Fruit fly (Drosophila melanogaster) whole organism, prepupa: ENCODE results near the gene CG6937.

Experiments
- Blimp-1 ChIP-seq: fragments of 200-800 bp; sonication (Bioruptor generic); optimal IDR thresholded peaks from 3 replicates; lab custom pipeline; 2017; ENCODE audit warnings: missing biosample characterization, missing genetic modification characterization, mild to moderate bottlenecking, moderate library complexity, missing genetic modification reagents
- CG10631 ChIP-seq: fragments of 200-800 bp; sonication (Bioruptor generic); optimal IDR thresholded peaks from 2 replicates; lab custom pipeline; 2016; ENCODE audit warnings: missing biosample characterization, missing genetic modification characterization
- CG10669 ChIP-seq: fragments of 200-800 bp; sonication (Bioruptor generic); optimal IDR thresholded peaks from 3 replicates; lab custom pipeline; 2018; ENCODE audit warnings: missing biosample characterization, mild to moderate bottlenecking, missing genetic modification characterization, moderate library complexity
- CG11902 ChIP-seq: fragments of 200-800 bp; sonication (Bioruptor generic); optimal IDR thresholded peaks from 3 replicates; lab custom pipeline; 2016; ENCODE audit warnings: missing biosample characterization, missing genetic modification characterization
- CG15336 ChIP-seq: fragments of 200-800 bp; sonication (Bioruptor generic); IDR thresholded peaks from 2 replicates; pipeline ENCODE4 v1.3.6; 2022; ENCODE audit warnings: missing biosample characterization, missing genetic modification characterization
- CG16779 ChIP-seq: fragments of 200-800 bp; sonication (Bioruptor generic); optimal IDR thresholded peaks from 3 replicates; lab custom pipeline; 2017; ENCODE audit warnings: missing biosample characterization, mild to moderate bottlenecking, missing genetic modification characterization
- CG3032 ChIP-seq: fragments of 200-800 bp; optimal IDR thresholded peaks from 2 replicates; lab custom pipeline; 2019; ENCODE audit warnings: missing biosample characterization, mild to moderate bottlenecking, missing genetic modification characterization, moderate library complexity
- CG31627 ChIP-seq: fragments of 200-800 bp; sonication (Bioruptor generic); optimal IDR thresholded peaks from 3 replicates; lab custom pipeline; 2016; ENCODE audit warnings: missing biosample characterization, missing genetic modification characterization
- CG32006 ChIP-seq: fragments of 200-800 bp; sonication (Bioruptor generic); optimal IDR thresholded peaks from 3 replicates; lab custom pipeline; 2017; ENCODE audit warnings: missing biosample characterization, mild to moderate bottlenecking, missing genetic modification characterization
- CG34406 ChIP-seq: fragments of 200-800 bp; sonication (Bioruptor generic); optimal IDR thresholded peaks from 3 replicates; lab custom pipeline; 2016; ENCODE audit warnings: missing biosample characterization, missing genetic modification characterization
- CG3919 ChIP-seq: fragments of 200-800 bp; sonication (Bioruptor generic); optimal IDR thresholded peaks from 3 replicates; lab custom pipeline; 2016; ENCODE audit warnings: missing biosample characterization, missing genetic modification characterization
- CG4318 ChIP-seq: fragments of 200-800 bp; sonication (Bioruptor generic); optimal IDR thresholded peaks from 3 replicates; lab custom pipeline; 2017; ENCODE audit warnings: missing biosample characterization, mild to moderate bottlenecking, missing genetic modification characterization
- CG6163 ChIP-seq: fragments of 200-800 bp; sonication (Bioruptor generic); IDR thresholded peaks from 3 replicates; pipeline ENCODE4 v1.3.6; 2022; ENCODE audit warnings: missing biosample characterization, missing genetic modification characterization
- CG6792 ChIP-seq: fragments of 200-800 bp; sonication (Bioruptor generic); optimal IDR thresholded peaks from 3 replicates; lab custom pipeline; 2016; ENCODE audit warnings: missing biosample characterization, missing genetic modification characterization
- CG6854 ChIP-seq: fragments of 200-800 bp; sonication (Bioruptor generic); optimal IDR thresholded peaks from 2 replicates; lab custom pipeline; 2017; ENCODE audit warnings: missing biosample characterization, mild to moderate bottlenecking, missing genetic modification characterization
- CG7368 ChIP-seq: fragments of 200-800 bp; sonication (Bioruptor generic); optimal IDR thresholded peaks from 3 replicates; lab custom pipeline; 2016; ENCODE audit warnings: missing biosample characterization, missing genetic modification characterization
- CG8319 ChIP-seq: fragments of 200-800 bp; sonication (Bioruptor generic); optimal IDR thresholded peaks from 3 replicates; lab custom pipeline; 2016; ENCODE audit warnings: missing biosample characterization, missing genetic modification characterization
- CG8632 ChIP-seq: fragments of 200-800 bp; sonication (Bioruptor generic); optimal IDR thresholded peaks from 3 replicates; lab custom pipeline; 2016; ENCODE audit warnings: missing biosample characterization, missing genetic modification characterization
- Eip75B ChIP-seq: fragments of 200-800 bp; sonication (Bioruptor generic); optimal IDR thresholded peaks from 3 replicates; lab custom pipeline; 2016; ENCODE audit warnings: missing biosample characterization, missing genetic modification characterization
- Eip78C ChIP-seq: fragments of 200-800 bp; sonication (Bioruptor generic); peaks from one replicate; lab custom pipeline; 2016; ENCODE audit warnings: missing biosample characterization, missing genetic modification characterization
- Eip93F ChIP-seq: fragments of 200-800 bp; sonication (Bioruptor generic); optimal IDR thresholded peaks from 2 replicates; lab custom pipeline; 2016; ENCODE audit warnings: missing biosample characterization, mild to moderate bottlenecking, missing genetic modification characterization
- Ets21C ChIP-seq: fragments of 200-800 bp; sonication (Bioruptor generic); optimal IDR thresholded peaks from 3 replicates; lab custom pipeline; 2016; ENCODE audit warnings: missing biosample characterization, missing genetic modification characterization
- Ets96B ChIP-seq: fragments of 200-800 bp; optimal IDR thresholded peaks from 2 replicates; lab custom pipeline; 2019; ENCODE audit warnings: missing biosample characterization, mild to moderate bottlenecking, missing genetic modification characterization, moderate library complexity
- Gug ChIP-seq: fragments of 200-800 bp; sonication (Bioruptor generic); IDR thresholded peaks from 2 replicates; pipeline ENCODE4 v1.3.6; 2022; ENCODE audit warnings: missing biosample characterization, missing genetic modification characterization
- Hr38 ChIP-seq: sonication (Bioruptor generic); optimal IDR thresholded peaks from 2 replicates; lab custom pipeline; 2016; ENCODE audit warnings: missing biosample characterization, missing genetic modification characterization
- Hr39 ChIP-seq: fragments of 200-800 bp; sonication (Bioruptor generic); optimal IDR thresholded peaks from 2 replicates; lab custom pipeline; 2016; ENCODE audit warnings: missing biosample characterization, missing genetic modification characterization
- Hr4 ChIP-seq: fragments of 200-800 bp; sonication (Bioruptor generic); optimal IDR thresholded peaks from 3 replicates; lab custom pipeline; 2016; ENCODE audit warnings: missing biosample characterization, missing genetic modification characterization
- OdsH ChIP-seq: fragments of 200-800 bp; sonication (Bioruptor generic); optimal IDR thresholded peaks from 3 replicates; lab custom pipeline; 2016; ENCODE audit warnings: missing biosample characterization, missing genetic modification characterization
- Smox ChIP-seq: fragments of 200-800 bp; sonication (Bioruptor generic); optimal IDR thresholded peaks from 3 replicates; lab custom pipeline; 2016; ENCODE audit warnings: missing biosample characterization, missing genetic modification characterization
- Sox102F ChIP-seq: fragments of 200-800 bp; sonication (Bioruptor generic); optimal IDR thresholded peaks from 2 replicates; lab custom pipeline; 2016; ENCODE audit warnings: missing biosample characterization, mild to moderate bottlenecking, missing genetic modification characterization
- Sox14 ChIP-seq: fragments of 200-800 bp; sonication (Bioruptor generic); optimal IDR thresholded peaks from 3 replicates; lab custom pipeline; 2016; ENCODE audit warnings: missing biosample characterization, missing genetic modification characterization
- Sox15 ChIP-seq: fragments of 200-800 bp; sonication (Bioruptor generic); optimal IDR thresholded peaks from 3 replicates; lab custom pipeline; 2016; ENCODE audit warnings: missing biosample characterization, missing genetic modification characterization
- achi ChIP-seq: fragments of 200-800 bp; sonication (Bioruptor generic); optimal IDR thresholded peaks from 3 replicates; lab custom pipeline; 2016; ENCODE audit warnings: missing biosample characterization, missing genetic modification characterization
- cyc ChIP-seq: fragments of 200-800 bp; sonication (Bioruptor generic); optimal IDR thresholded peaks from 3 replicates; lab custom pipeline; 2016; ENCODE audit warnings: missing biosample characterization, missing genetic modification characterization
- eg ChIP-seq: fragments of 200-800 bp; sonication (Bioruptor generic); IDR thresholded peaks from 3 replicates; pipeline ENCODE4 v1.3.6; 2022; ENCODE audit warnings: missing biosample characterization, missing genetic modification characterization
- fd59A ChIP-seq: fragments of 200-800 bp; sonication (Bioruptor generic); optimal IDR thresholded peaks from 2 replicates; lab custom pipeline; 2017; ENCODE audit warnings: missing biosample characterization, mild to moderate bottlenecking, missing genetic modification characterization, missing genetic modification reagents
- fd85E ChIP-seq: fragments of 200-800 bp; sonication (Bioruptor generic); optimal IDR thresholded peaks from 3 replicates; lab custom pipeline; 2016; ENCODE audit warnings: missing biosample characterization, missing genetic modification characterization
- fkh ChIP-seq: fragments of 200-800 bp; sonication (Bioruptor generic); optimal IDR thresholded peaks from 3 replicates; lab custom pipeline; 2017; ENCODE audit warnings: missing biosample characterization, mild to moderate bottlenecking, missing genetic modification characterization, moderate library complexity
- lz ChIP-seq: fragments of 200-800 bp; sonication (Bioruptor generic); optimal IDR thresholded peaks from 3 replicates; lab custom pipeline; 2016; ENCODE audit warnings: missing biosample characterization, missing genetic modification characterization
- salr ChIP-seq, 2 experiments: fragments of 200-800 bp; sonication (Bioruptor generic); optimal IDR thresholded peaks; 3 replicates each; lab custom pipeline; 2016 to 2018; ENCODE audit warnings: missing biosample characterization in 2 of 2, missing genetic modification characterization in 2 of 2, mild to moderate bottlenecking in 1 of 2
- spab ChIP-seq: fragments of 200-800 bp; sonication (Bioruptor generic); optimal IDR thresholded peaks from 2 replicates; lab custom pipeline; 2017; ENCODE audit warnings: missing biosample characterization, mild to moderate bottlenecking, missing genetic modification characterization, missing genetic modification reagents
- ss ChIP-seq, 2 experiments: fragments of 200-800 bp; sonication (Bioruptor generic); optimal IDR thresholded peaks; 2 replicates in 1 of 2; 3 replicates in 1 of 2; lab custom pipeline; 2017 to 2018; ENCODE audit warnings: mild to moderate bottlenecking in 2 of 2, missing biosample characterization in 2 of 2, missing genetic modification characterization in 2 of 2, moderate library complexity in 1 of 2
- svp ChIP-seq: fragments of 200-800 bp; sonication (Bioruptor generic); peaks from one replicate; lab custom pipeline; 2016; ENCODE audit warnings: missing biosample characterization, missing genetic modification characterization
- topi ChIP-seq: fragments of 200-800 bp; sonication (Bioruptor generic); optimal IDR thresholded peaks from 3 replicates; lab custom pipeline; 2016; ENCODE audit warnings: missing biosample characterization, missing genetic modification characterization
- vri ChIP-seq: fragments of 200-800 bp; sonication (Bioruptor generic); optimal IDR thresholded peaks from 3 replicates; lab custom pipeline; 2016; ENCODE audit warnings: missing biosample characterization, mild to moderate bottlenecking, missing genetic modification characterization

CG6937 gene

DNA sequence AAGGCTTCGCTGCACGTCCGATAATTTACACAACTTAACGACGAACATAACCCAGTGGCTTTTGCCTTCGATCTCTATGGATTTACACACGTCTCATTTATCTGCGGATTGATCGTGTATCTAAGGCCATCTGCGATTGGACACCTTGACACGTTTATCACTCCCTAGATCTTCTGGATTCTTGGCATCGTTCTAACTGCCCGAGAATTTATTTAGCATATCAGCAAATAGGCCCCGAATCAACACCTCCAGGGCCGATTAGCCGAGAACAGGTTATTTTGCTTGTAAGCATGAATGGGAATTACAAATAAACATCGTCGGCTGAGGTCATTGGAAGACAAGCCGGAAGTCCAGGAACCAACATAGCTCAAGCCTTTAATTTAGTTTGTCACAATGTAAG is 16.1 kb upstream of the CG6937 start:
- TF ChIP-seq fkh (GFP tag; lab: Kevin White, UChicago) (peak; percentile 27), OdsH (GFP tag; lab: Kevin White, UChicago) (no peak)

DNA sequence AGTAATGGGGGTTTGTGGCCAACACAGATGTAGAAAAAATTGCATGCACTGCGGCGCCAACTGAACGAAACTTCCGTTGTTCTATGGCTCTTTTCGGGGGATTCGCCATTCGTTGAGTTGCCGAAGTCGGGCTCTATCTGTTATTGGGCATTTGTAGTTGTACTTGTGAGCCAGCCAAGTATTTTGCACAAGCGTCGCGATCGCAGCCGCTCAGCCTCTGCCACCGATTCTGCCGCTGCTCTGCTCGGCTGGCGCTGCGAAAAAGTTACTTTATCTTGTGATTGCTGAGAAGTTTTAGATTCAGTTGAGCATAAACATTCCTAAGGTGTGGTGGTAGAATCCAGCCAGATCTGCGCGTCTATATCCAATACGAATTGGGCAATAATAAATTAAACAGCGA is 14.7 kb upstream of the CG6937 start, which contains the start of gene CG33110:
Gene CG33110 (plus strand): TSS at position 301 of the 400 bp plus-strand sequence.
- TF ChIP-seq ss (GFP tag; optimal IDR thresholded peaks at IDR 0.05; lab: Kevin White, UChicago) = no peak
- TF ChIP-seq vri (GFP tag; lab: Kevin White, UChicago) = no peak
- no peak for TF ChIP-seq cyc (GFP tag; lab: Kevin White, UChicago)
- TF ChIP-seq CG6163 (GFP tag; lab: Robert Waterston, UW) = no peak
- TF ChIP-seq CG3032 (tag; lab: Kevin White, UChicago) = no peak
- no peak for TF ChIP-seq salr (GFP tag; optimal IDR thresholded peaks at IDR 0.05; lab: Kevin White, UChicago)
- no peak for TF ChIP-seq Hr4
- TF ChIP-seq fd85E = no peak
- no peak for TF ChIP-seq Eip93F (GFP tag; lab: Kevin White, UChicago)
- TF ChIP-seq svp (GFP tag; lab: Kevin White, UChicago) = no peak
- TF ChIP-seq Smox = no peak
- TF ChIP-seq CG6792 (GFP tag; lab: Kevin White, UChicago) = no peak
- no peak for TF ChIP-seq CG6854 (GFP tag; lab: Kevin White, UChicago)
- TF ChIP-seq, all 60 proteins: peak for 0

DNA sequence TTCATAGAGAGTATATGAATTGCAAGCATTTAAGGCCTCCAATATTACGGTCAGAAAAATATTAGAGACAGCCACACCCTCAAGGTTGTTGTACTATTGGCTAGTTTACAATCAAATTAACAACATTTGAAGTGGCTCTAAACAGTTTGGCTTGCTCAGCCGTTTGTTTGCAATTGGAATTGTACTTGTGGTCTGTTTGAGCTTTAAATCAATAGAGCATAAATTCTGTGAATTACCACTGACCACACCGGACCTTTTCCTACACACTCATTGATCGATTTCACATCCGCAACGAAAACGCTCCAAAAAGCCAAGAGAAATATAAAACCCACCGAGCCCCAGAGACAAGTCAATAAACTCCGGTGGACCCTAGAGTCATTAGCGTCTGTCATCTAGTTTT is 11.0 kb upstream of the CG6937 start:
- TF ChIP-seq Sox15 (GFP tag; lab: Kevin White, UChicago) (no peak), fkh (GFP tag; lab: Kevin White, UChicago) (peak; percentile 72)

DNA sequence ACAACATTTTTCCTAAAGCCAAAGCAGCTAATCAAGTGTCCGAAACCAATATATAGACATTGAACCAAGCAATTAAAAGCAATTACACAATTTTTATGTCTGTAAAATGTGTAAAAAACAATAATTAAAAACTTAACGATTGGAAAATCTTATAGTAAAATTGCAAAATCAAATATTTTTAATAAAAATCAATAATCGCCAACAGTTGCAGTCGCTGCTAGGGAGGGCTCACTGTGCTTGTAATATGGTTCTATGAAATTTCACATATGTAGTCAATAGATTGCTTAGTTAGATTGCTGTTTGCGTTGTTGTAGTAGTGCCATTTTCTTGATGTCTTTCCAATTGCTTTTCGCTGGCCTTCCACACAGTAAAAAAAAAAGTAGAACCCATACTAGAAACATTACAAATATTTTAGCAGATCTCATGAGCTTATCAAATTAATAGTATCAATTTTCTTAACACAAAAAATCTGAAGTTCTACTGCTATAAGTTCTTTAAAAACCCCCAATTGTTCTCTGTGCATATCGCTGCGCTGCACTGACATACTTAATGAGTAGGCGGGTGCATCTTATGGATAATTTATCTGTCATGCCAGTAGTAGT is 8.4 kb upstream of the CG6937 start:
- no peak for TF ChIP-seq CG3032 (tag; lab: Kevin White, UChicago)
- TF ChIP-seq CG4318 = no peak
- TF ChIP-seq spab (GFP tag; lab: Kevin White, UChicago) = no peak
- no peak for TF ChIP-seq fd85E
- peak; percentile 18; the same call in 1 of the 2 replicates for TF ChIP-seq CG15336 (GFP tag; lab: Robert Waterston, UW)
- TF ChIP-seq OdsH (GFP tag; lab: Kevin White, UChicago) = no peak
- TF ChIP-seq Hr39 (GFP tag; lab: Kevin White, UChicago) = no peak
- TF ChIP-seq Sox15 (GFP tag; lab: Kevin White, UChicago) = no peak
- TF ChIP-seq topi (GFP tag; lab: Kevin White, UChicago) = no peak
- no peak for TF ChIP-seq CG8319 (GFP tag; lab: Kevin White, UChicago)
- TF ChIP-seq lz (GFP tag; lab: Kevin White, UChicago) = no peak
- TF ChIP-seq Eip78C = peak; percentile 70
- no peak for TF ChIP-seq CG8632 (GFP tag; lab: Kevin White, UChicago)
- no peak for TF ChIP-seq Sox14 (GFP tag; lab: Kevin White, UChicago)
- TF ChIP-seq CG11902 (GFP tag; lab: Kevin White, UChicago) = no peak
- no peak for TF ChIP-seq Eip75B
- no peak for TF ChIP-seq CG7368 (GFP tag; lab: Kevin White, UChicago)
- no peak for TF ChIP-seq fd59A (GFP tag; lab: Kevin White, UChicago)
- no peak for TF ChIP-seq CG10669
- TF ChIP-seq CG16779 (tag; lab: Kevin White, UChicago) = no peak
- no peak for TF ChIP-seq salr (GFP tag; optimal IDR thresholded peaks at IDR 0.05; lab: Kevin White, UChicago)
- peak; percentile 54 for TF ChIP-seq Gug (GFP tag; lab: Robert Waterston, UW)
- no peak for TF ChIP-seq cyc (GFP tag; lab: Kevin White, UChicago)
- no peak for TF ChIP-seq Ets21C (GFP tag; lab: Kevin White, UChicago)
- no peak for TF ChIP-seq CG10631 (GFP tag; lab: Kevin White, UChicago)
- TF ChIP-seq Sox102F (GFP tag; lab: Kevin White, UChicago) = no peak
- TF ChIP-seq ss (GFP tag; optimal IDR thresholded peaks at IDR 0.05; lab: Kevin White, UChicago) = no peak
- peak; percentile 82 for TF ChIP-seq eg (GFP tag; lab: Robert Waterston, UW)
- no peak for TF ChIP-seq vri (GFP tag; lab: Kevin White, UChicago)
- peak; percentile 26 for TF ChIP-seq CG3919 (GFP tag; lab: Kevin White, UChicago)
- TF ChIP-seq CG31627 (GFP tag; lab: Kevin White, UChicago) = no peak
- no peak for TF ChIP-seq CG34406 (GFP tag; lab: Kevin White, UChicago)
- no peak for TF ChIP-seq CG6854 (GFP tag; lab: Kevin White, UChicago)
- TF ChIP-seq Blimp-1 (GFP tag; lab: Kevin White, UChicago) = no peak
- TF ChIP-seq achi (GFP tag; lab: Kevin White, UChicago) = no peak
- TF ChIP-seq CG32006 (GFP tag; lab: Kevin White, UChicago) = peak; percentile 55
- no peak for TF ChIP-seq Ets96B (tag; lab: Kevin White, UChicago)
- TF ChIP-seq Hr38 (GFP tag; lab: Kevin White, UChicago) = no peak
